Worm (Caenorhabditis elegans): ENCODE results near the gene tbx-34.

Gene tbx-34

DNA sequence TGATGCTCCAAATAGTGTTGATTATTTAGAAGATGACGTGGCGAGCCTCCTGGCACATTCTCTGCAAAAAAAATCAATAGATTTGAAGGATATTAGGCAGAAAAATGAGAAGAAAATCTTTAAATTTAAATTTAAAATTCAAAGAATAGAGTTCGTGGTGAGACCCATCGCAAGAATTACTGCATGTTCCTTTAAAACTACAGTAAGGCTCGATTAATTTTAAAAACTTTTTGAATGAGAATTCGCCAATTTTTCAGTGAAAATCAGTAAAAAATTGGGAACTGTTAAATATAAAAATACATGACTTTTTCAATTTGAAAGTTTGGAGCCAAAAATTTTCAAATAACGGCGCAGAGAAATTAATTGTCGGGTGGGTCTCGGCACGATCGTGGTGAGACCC lies 22.9 kb downstream of the tbx-34 start, which contains the start of gene tra-1 (continued):
- no peak for TF ChIP-seq lsy-27 (tag; optimal IDR thresholded peaks at IDR 0.05; ENCODE audit: borderline replicate concordance, insufficient read depth)
- no peak for TF ChIP-seq rpc-1 (optimal IDR thresholded peaks at IDR 0.05)
- no peak for TF ChIP-seq rpc-1 (tag; optimal IDR thresholded peaks at IDR 0.05)
- no peak for TF ChIP-seq lir-1 (GFP tag; conservative IDR thresholded peaks at IDR 0.05)
- TF ChIP-seq mes-4 (tag; optimal IDR thresholded peaks at IDR 0.05) = no peak
- no peak for TF ChIP-seq fkh-3 (tag; optimal IDR thresholded peaks at IDR 0.05)

DNA sequence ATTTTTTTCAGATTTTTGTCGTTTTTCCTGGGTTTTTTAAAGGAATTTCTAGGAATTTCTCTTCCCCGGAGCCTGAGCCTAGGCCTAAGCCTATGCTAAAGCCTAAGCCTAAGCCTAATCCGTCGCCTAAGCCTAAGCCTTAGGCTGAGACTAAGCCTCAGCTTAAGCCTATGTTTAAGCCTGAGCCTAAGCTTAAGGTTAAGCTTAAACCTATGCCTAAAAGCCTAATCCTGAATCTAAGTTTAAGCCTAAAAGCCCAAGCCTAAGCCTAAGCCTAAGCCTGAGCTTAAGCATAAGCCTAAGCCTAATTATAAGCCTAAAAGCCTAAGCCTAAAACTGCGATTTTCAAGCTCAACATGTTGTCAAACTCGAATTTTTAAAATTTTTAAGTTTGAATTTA lies 23.9 kb downstream of the tbx-34 start:
- TF ChIP-seq athp-1 (tag; optimal IDR thresholded peaks at IDR 0.05) = no peak
- 0 out of 2 replicates have a peak, but pooled peaks have one; percentile 44 for TF ChIP-seq F37B4.10 (GFP tag; IDR thresholded peaks at IDR 0.05)
- no peak for TF ChIP-seq T07F8.4 (tag; optimal IDR thresholded peaks at IDR 0.05)
- TF ChIP-seq F10E7.11 (tag; optimal IDR thresholded peaks at IDR 0.05) = no peak

DNA sequence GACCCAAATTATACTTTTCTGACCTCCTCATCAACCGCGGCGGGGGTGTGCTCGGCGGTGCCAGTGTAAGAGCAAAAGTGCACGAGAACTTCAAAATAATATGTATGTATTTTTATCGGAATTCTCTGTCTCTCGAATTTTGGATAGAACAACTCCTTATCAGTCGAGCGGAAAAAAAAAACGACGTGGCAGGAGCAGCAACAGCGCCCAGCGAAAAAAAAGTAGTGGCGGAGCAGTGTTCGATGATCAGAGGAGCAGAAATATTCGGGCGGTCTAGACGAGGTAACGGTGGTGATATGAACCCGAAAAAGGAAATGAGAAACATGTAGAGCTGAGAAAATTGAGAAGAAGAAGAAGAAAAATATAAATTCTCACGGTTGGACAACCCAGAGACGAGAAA lies 24.8 kb downstream of the tbx-34 start:
- peak; percentile 86 for TF ChIP-seq nhr-80 (tag; optimal IDR thresholded peaks at IDR 0.05)
- TF ChIP-seq snpc-4 (GFP tag; optimal IDR thresholded peaks at IDR 0.05) = no peak
- no peak for TF ChIP-seq snpc-4 (tag; optimal IDR thresholded peaks at IDR 0.05)
- no peak for TF ChIP-seq mes-4 (tag; optimal IDR thresholded peaks at IDR 0.05)
- no peak for TF ChIP-seq K11D2.4 (GFP tag; IDR thresholded peaks at IDR 0.05)
- TF ChIP-seq dox-1 (GFP tag; IDR thresholded peaks at IDR 0.05) = 0 out of 2 replicates have a peak, but pooled peaks have one; percentile 14
- TF ChIP-seq F37B4.10 (GFP tag; IDR thresholded peaks at IDR 0.05) = no peak
- no peak for TF ChIP-seq attf-6 (GFP tag; IDR thresholded peaks at IDR 0.05)
- no peak for TF ChIP-seq lin-26 (GFP tag; IDR thresholded peaks at IDR 0.05)

DNA sequence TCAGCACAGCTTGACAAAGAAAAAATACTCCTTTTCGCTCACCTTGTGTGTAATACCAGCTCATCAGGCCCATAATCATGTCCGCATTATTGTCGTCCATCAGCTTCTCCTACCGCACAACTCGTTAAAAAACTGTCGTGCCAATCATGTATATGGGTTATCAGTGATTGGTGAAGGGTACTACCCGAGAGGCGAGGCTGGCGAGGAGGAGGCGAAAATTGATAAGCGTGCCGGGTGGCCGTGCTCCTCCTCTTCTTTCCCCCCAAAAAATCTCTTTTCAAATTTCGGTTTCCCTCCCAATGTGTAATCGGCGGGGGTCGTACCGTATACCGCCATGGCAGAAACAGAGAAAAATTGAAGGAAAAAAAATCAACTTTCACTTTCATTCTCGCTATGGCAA lies 29.9 kb downstream of the tbx-34 start:
- TF ChIP-seq nhr-80 (tag; optimal IDR thresholded peaks at IDR 0.05) (peak; percentile 72), dox-1 (GFP tag; IDR thresholded peaks at IDR 0.05) (0 out of 2 replicates have a peak, but pooled peaks have one; percentile 19), egrh-3 (GFP tag; IDR thresholded peaks at IDR 0.05) (0 out of 2 replicates have a peak, but pooled peaks have one; percentile 11), zfh-2 (GFP tag; conservative IDR thresholded peaks at IDR 0.05) (0 out of 2 replicates have a peak, but pooled peaks have one; percentile 13), C17E4.6 (GFP tag; IDR thresholded peaks at IDR 0.05) (no peak), zim-3 (tag; optimal IDR thresholded peaks at IDR 0.05) (no peak), lin-26 (GFP tag; IDR thresholded peaks at IDR 0.05) (no peak), rcor-1 (GFP tag; IDR thresholded peaks at IDR 0.05) (no peak), ceh-58 (GFP tag; IDR thresholded peaks at IDR 0.05) (no peak), bed-2 (GFP tag; IDR thresholded peaks at IDR 0.05) (no peak), T26A5.8 (tag; optimal IDR thresholded peaks at IDR 0.05) (no peak), egl-44 (GFP tag; IDR thresholded peaks at IDR 0.05) (no peak), bed-1 (GFP tag; IDR thresholded peaks at IDR 0.05) (no peak)

DNA sequence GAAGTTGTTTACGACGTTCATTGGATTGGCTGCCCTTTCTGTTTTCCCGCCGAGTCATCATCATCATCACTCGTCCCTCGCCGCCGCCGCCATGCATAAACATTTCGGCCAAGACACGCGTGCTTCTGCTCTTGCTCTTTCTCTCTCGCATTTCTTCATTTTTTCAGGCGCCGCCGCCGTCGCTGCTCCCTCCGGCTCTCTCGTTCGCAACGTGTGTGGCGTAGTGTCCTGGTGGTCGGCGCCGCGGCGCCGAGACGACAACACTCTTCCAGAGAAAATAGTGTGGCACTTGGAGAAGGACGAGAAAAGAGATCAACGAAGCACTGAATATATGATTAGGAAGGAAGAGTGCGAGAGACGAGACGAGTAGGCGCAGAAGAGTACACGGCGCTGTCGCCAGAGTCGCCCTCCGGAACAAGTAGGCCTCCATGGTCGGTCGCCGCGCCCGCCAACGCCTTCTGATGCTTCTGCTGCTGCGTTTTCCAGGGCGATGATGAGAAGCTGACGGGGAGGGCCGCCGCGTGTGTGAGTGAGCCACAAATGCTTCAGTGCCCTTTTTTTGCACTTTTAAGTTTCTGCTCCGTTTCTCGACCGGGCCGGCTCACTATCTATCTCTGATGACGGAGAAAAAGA lies 32.5 kb downstream of the tbx-34 start:
- TF ChIP-seq dox-1 (GFP tag; IDR thresholded peaks at IDR 0.05) (peak; percentile 57; the same call in 1 of the 2 replicates), mcd-1 (GFP tag; IDR thresholded peaks at IDR 0.05) (0 out of 2 replicates have a peak, but pooled peaks have one; percentile 20), B0019.2 (GFP tag; conservative IDR thresholded peaks at IDR 0.05) (no peak), repo-1 (tag; optimal IDR thresholded peaks at IDR 0.05) (no peak), somi-1 (GFP tag; optimal IDR thresholded peaks at IDR 0.05) (no peak), gei-17 (GFP tag; optimal IDR thresholded peaks at IDR 0.05) (no peak), snpc-3.4 (tag; optimal IDR thresholded peaks at IDR 0.05) (no peak), hmg-1.2 (GFP tag; IDR thresholded peaks at IDR 0.05) (peak; percentile 17; the same call in 1 of the 2 replicates), nhr-80 (tag; optimal IDR thresholded peaks at IDR 0.05) (peak; percentile 80), Y67H2A.10 (GFP tag; conservative IDR thresholded peaks at IDR 0.05) (no peak), zfh-2 (GFP tag; conservative IDR thresholded peaks at IDR 0.05) (peak; percentile 95), egl-44 (GFP tag; IDR thresholded peaks at IDR 0.05) (0 out of 2 replicates have a peak, but pooled peaks have one; percentile 11), B0336.3 (GFP tag; IDR thresholded peaks at IDR 0.05) (0 out of 2 replicates have a peak, but pooled peaks have one; percentile 15), egrh-3 (GFP tag; IDR thresholded peaks at IDR 0.05) (peak; percentile 77), nfya-2 (GFP tag; IDR thresholded peaks at IDR 0.05) (no peak), lin-35 (GFP tag; optimal IDR thresholded peaks at IDR 0.05) (no peak), zim-3 (tag; optimal IDR thresholded peaks at IDR 0.05) (no peak), die-1 (tag; optimal IDR thresholded peaks at IDR 0.05) (no peak), C06A6.2 (GFP tag; conservative IDR thresholded peaks at IDR 0.05) (no peak), atf-7 (tag; optimal IDR thresholded peaks at IDR 0.05) (no peak)
